4 worm cellular contexts compared by ENCODE assay signal in the genomic region with DNA sequence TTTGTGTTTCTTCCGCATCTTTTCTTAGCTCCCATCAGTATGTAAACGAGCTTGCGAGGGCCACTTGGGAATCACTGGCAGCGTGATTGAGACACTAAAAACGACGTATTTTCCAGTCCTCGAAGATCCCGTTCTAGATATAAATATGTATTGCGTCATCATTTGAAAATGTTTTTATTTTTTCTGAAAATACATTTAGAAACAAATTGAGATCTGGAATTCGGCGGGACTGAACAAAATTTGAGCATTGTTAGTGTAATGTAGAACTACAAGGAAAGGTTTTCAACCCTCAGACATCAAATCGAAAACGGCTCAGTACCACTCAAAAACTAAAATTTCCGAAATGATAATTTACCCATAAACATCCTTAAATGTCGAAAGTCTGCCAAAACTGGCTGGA.
A peak's percentile ranks its signal among the peaks of the same experiment; 100 is the strongest.
TF ChIP-seq lines count a peak whose summit lies in the region.

No protein-coding gene starts in this region.

TF ChIP-seq in whole organism, L1 larva, 84 proteins besides CTCF, POLR2A, EP300 and RAD21:
- TF ChIP-seq lin-14 (GFP tag; optimal IDR thresholded peaks at IDR 0.05; lab: Kevin White, UChicago) (peak; percentile 34), efl-1 (optimal IDR thresholded peaks at IDR 0.05; lab: Kevin White, UChicago) (no peak), efl-1 (GFP tag; optimal IDR thresholded peaks at IDR 0.05 in 1 of 2; lab: Kevin White, UChicago) (peak in 1 of 2 experiments; percentile 1), lir-3 (tag; optimal IDR thresholded peaks at IDR 0.05; lab: Kevin White, UChicago; ENCODE audit: poor library complexity) (no peak)

TF ChIP-seq in whole organism, L3 larva, 47 proteins besides CTCF, POLR2A, EP300 and RAD21:
- TF ChIP-seq mml-1 (tag; optimal IDR thresholded peaks at IDR 0.05; lab: Kevin White, UChicago) (no peak), lin-39 (tag; optimal IDR thresholded peaks at IDR 0.05; lab: Kevin White, UChicago) (peak; percentile 31), elt-1 (tag; optimal IDR thresholded peaks at IDR 0.05; lab: Kevin White, UChicago) (peak; percentile 11)

TF ChIP-seq in whole organism, L4 larva, 104 proteins besides CTCF, POLR2A, EP300 and RAD21:
- no peak for TF ChIP-seq vab-7 (GFP tag; IDR thresholded peaks at IDR 0.05; lab: Robert Waterston, UW)
- peak; percentile 66; the same call in 1 of the 2 replicates for TF ChIP-seq ceh-20 (GFP tag; IDR thresholded peaks at IDR 0.05; lab: Robert Waterston, UW)
- peak in 1 of 2 experiments; percentile 56 for TF ChIP-seq unc-62 (GFP tag; optimal IDR thresholded peaks at IDR 0.05 in 1 of 2; lab: Kevin White, UChicago)
- TF ChIP-seq unc-62 (tag; optimal IDR thresholded peaks at IDR 0.05; lab: Kevin White, UChicago): no peak

TF ChIP-seq in whole organism, mixed stage, embryonic, 35 proteins besides CTCF, POLR2A, EP300 and RAD21:
- TF ChIP-seq zip-8 (tag; optimal IDR thresholded peaks at IDR 0.05; lab: Kevin White, UChicago) (peak; percentile 82), snpc-4 (tag; optimal IDR thresholded peaks at IDR 0.05; lab: Kevin White, UChicago) (no peak)
